Fruit fly (Drosophila melanogaster) whole organism, embryonic: ENCODE results near the gene CG33647.
A peak's percentile ranks its signal among the peaks of the same experiment; 100 is the strongest.

Experiments
- Bdp1 ChIP-seq: fragments of 200-800 bp; sonication (Bioruptor generic); optimal IDR thresholded peaks from 3 replicates; lab custom pipeline; 2016; ENCODE audit warnings: missing biosample characterization, missing genetic modification characterization
- CG10431 ChIP-seq: fragments of 200-800 bp; sonication (Bioruptor generic); optimal IDR thresholded peaks from 3 replicates; lab custom pipeline; 2018; ENCODE audit warnings: missing biosample characterization, mild to moderate bottlenecking, missing genetic modification characterization
- CG10979 ChIP-seq: fragments of 200-800 bp; sonication (Bioruptor generic); optimal IDR thresholded peaks from 2 replicates; lab custom pipeline; 2018; ENCODE audit warnings: missing biosample characterization, mild to moderate bottlenecking, missing genetic modification characterization, moderate library complexity
- CG12071 ChIP-seq: fragments of 200-800 bp; sonication (Bioruptor generic); optimal IDR thresholded peaks from 3 replicates; lab custom pipeline; 2018; ENCODE audit warnings: missing biosample characterization, mild to moderate bottlenecking, missing genetic modification characterization
- CG1529 ChIP-seq: fragments of 200-800 bp; sonication (Bioruptor generic); optimal IDR thresholded peaks from 3 replicates; lab custom pipeline; 2018; ENCODE audit warnings: missing biosample characterization, missing genetic modification characterization
- CG17186 ChIP-seq: fragments of 200-800 bp; sonication (Bioruptor generic); optimal IDR thresholded peaks from 3 replicates; lab custom pipeline; 2017; ENCODE audit warnings: missing biosample characterization, missing genetic modification reagents, missing genetic modification characterization
- CG17361 ChIP-seq: fragments of 200-800 bp; sonication (Bioruptor generic); IDR thresholded peaks from 3 replicates; pipeline ENCODE4 v1.3.6; 2022; ENCODE audit warnings: missing biosample characterization, missing genetic modification characterization
- CG17612 ChIP-seq: fragments of 200-800 bp; sonication (Bioruptor generic); IDR thresholded peaks from 2 replicates; pipeline ENCODE4 v1.3.6; 2022; ENCODE audit warnings: missing biosample characterization, missing genetic modification characterization
- CG17829 ChIP-seq: fragments of 200-800 bp; optimal IDR thresholded peaks from 2 replicates; lab custom pipeline; 2019; ENCODE audit warnings: missing biosample characterization, mild to moderate bottlenecking, missing genetic modification characterization, moderate library complexity
- CG18262 ChIP-seq: fragments of 200-800 bp; optimal IDR thresholded peaks from 3 replicates; lab custom pipeline; 2019; ENCODE audit warnings: missing biosample characterization, mild to moderate bottlenecking, missing genetic modification characterization, moderate library complexity
- CG2116 ChIP-seq: fragments of 200-800 bp; sonication (Bioruptor generic); optimal IDR thresholded peaks from 3 replicates; lab custom pipeline; 2018; ENCODE audit warnings: missing biosample characterization, mild to moderate bottlenecking, missing genetic modification characterization
- CG31441 ChIP-seq: fragments of 200-800 bp; sonication (Bioruptor generic); IDR thresholded peaks from 2 replicates; pipeline ENCODE4 v1.3.6; 2022; ENCODE audit warnings: missing biosample characterization, missing genetic modification characterization
- CG32532 ChIP-seq: fragments of 200-800 bp; sonication (Bioruptor generic); IDR thresholded peaks from 2 replicates; pipeline ENCODE4 v1.3.6; 2022; ENCODE audit warnings: missing biosample characterization, missing genetic modification characterization
- CG4424 ChIP-seq: fragments of 200-800 bp; sonication (Bioruptor generic); optimal IDR thresholded peaks from 3 replicates; lab custom pipeline; 2016; ENCODE audit warnings: missing biosample characterization, missing genetic modification characterization
- CG6254 ChIP-seq: fragments of 200-800 bp; sonication (Bioruptor generic); optimal IDR thresholded peaks from 3 replicates; lab custom pipeline; 2017; ENCODE audit warnings: mild to moderate bottlenecking, missing biosample characterization, missing genetic modification reagents, missing genetic modification characterization
- CG7357 ChIP-seq: fragments of 200-800 bp; sonication (Bioruptor generic); IDR thresholded peaks from 3 replicates; pipeline ENCODE4 v1.3.6; 2022; ENCODE audit warnings: missing biosample characterization, missing genetic modification characterization
- CG7556 ChIP-seq: fragments of 200-800 bp; sonication (Bioruptor generic); optimal IDR thresholded peaks from 2 replicates; lab custom pipeline; 2017; ENCODE audit warnings: missing biosample characterization, mild to moderate bottlenecking, missing genetic modification characterization
- CG8388 ChIP-seq: fragments of 200-800 bp; sonication (Bioruptor generic); optimal IDR thresholded peaks from 2 replicates; lab custom pipeline; 2019; ENCODE audit warnings: missing biosample characterization, mild to moderate bottlenecking, missing genetic modification characterization, moderate library complexity
- CG8924 ChIP-seq: fragments of 200-800 bp; optimal IDR thresholded peaks from 3 replicates; lab custom pipeline; 2019; ENCODE audit warnings: missing biosample characterization, mild to moderate bottlenecking, missing genetic modification characterization, moderate library complexity
- CoRest ChIP-seq: fragments of 200-800 bp; sonication (Bioruptor generic); optimal IDR thresholded peaks from 3 replicates; lab custom pipeline; 2018; ENCODE audit warnings: missing biosample characterization, mild to moderate bottlenecking, missing genetic modification characterization, moderate library complexity
- Ets65A ChIP-seq: fragments of 200-800 bp; sonication (Bioruptor generic); peaks from one replicate; lab custom pipeline; 2016; ENCODE audit warnings: missing biosample characterization, missing genetic modification characterization
- Fer2 ChIP-seq: fragments of 200-800 bp; sonication (Bioruptor generic); optimal IDR thresholded peaks from 2 replicates; lab custom pipeline; 2018; ENCODE audit warnings: missing biosample characterization, mild to moderate bottlenecking, missing genetic modification characterization, moderate library complexity
- Hmr ChIP-seq: fragments of 200-800 bp; sonication (Bioruptor generic); optimal IDR thresholded peaks from 3 replicates; lab custom pipeline; 2017; ENCODE audit warnings: mild to moderate bottlenecking, missing biosample characterization, missing genetic modification reagents, missing genetic modification characterization
- Hr78 ChIP-seq, 2 experiments: fragments of 200-800 bp in 1 of 2; fragments of >200 bp in 1 of 2; sonication (Bioruptor generic) in 1 of 2; optimal IDR thresholded peaks; 2 replicates each; lab custom pipeline; 2017 to 2019; ENCODE audit warnings: missing biosample characterization in 2 of 2, missing genetic modification characterization in 2 of 2, mild to moderate bottlenecking in 1 of 2, moderate library complexity in 1 of 2
- Lhr ChIP-seq: fragments of 200-800 bp; sonication (Bioruptor generic); optimal IDR thresholded peaks from 3 replicates; lab custom pipeline; 2017; ENCODE audit warnings: mild to moderate bottlenecking, missing biosample characterization, missing genetic modification reagents, missing genetic modification characterization
- Mad ChIP-seq: fragments of 200-800 bp; sonication (Bioruptor generic); optimal IDR thresholded peaks from 2 replicates; lab custom pipeline; 2016; ENCODE audit warnings: missing biosample characterization, missing genetic modification characterization
- Meics ChIP-seq: fragments of 200-800 bp; sonication (Bioruptor generic); optimal IDR thresholded peaks from 2 replicates; lab custom pipeline; 2017; ENCODE audit warnings: missing biosample characterization, mild to moderate bottlenecking, missing genetic modification characterization
- NFAT ChIP-seq: fragments of 200-800 bp; sonication (Bioruptor generic); IDR thresholded peaks from 2 replicates; pipeline ENCODE4 v1.3.6; 2022; ENCODE audit warnings: missing biosample characterization, missing genetic modification characterization
- Neu2 ChIP-seq: fragments of 200-800 bp; sonication (Bioruptor generic); optimal IDR thresholded peaks from 3 replicates; lab custom pipeline; 2016; ENCODE audit warnings: missing biosample characterization, missing genetic modification characterization, borderline replicate concordance
- Opbp ChIP-seq: fragments of 200-800 bp; sonication (Bioruptor generic); IDR thresholded peaks from 3 replicates; pipeline ENCODE4 v1.3.6; 2022; ENCODE audit warnings: missing biosample characterization, missing genetic modification characterization; ENCODE audit not compliant: partially characterized antibody
- PHDP ChIP-seq: fragments of 200-800 bp; sonication (Bioruptor generic); optimal IDR thresholded peaks from 3 replicates; lab custom pipeline; 2018; ENCODE audit warnings: missing biosample characterization, mild to moderate bottlenecking, missing genetic modification characterization, moderate library complexity
- Pdp1 ChIP-seq, 2 experiments: fragments of 200-800 bp; sonication (Bioruptor generic); optimal IDR thresholded peaks; 3 replicates each; lab custom pipeline; 2016; ENCODE audit warnings: missing biosample characterization in 2 of 2, missing genetic modification characterization in 2 of 2, mild to moderate bottlenecking in 1 of 2, moderate library complexity in 1 of 2
- Trl ChIP-seq, 3 experiments: fragments of >200 bp in 2 of 3; fragments of 200-800 bp in 1 of 3; sonication (Bioruptor generic) in 1 of 3; optimal IDR thresholded peaks; 2 replicates in 1 of 3; 3 replicates in 2 of 3; lab custom pipeline; 2016 to 2017; ENCODE audit warnings: missing biosample characterization in 1 of 3, missing genetic modification characterization in 1 of 3
- YL-1 ChIP-seq: fragments of 200-800 bp; sonication (Bioruptor generic); optimal IDR thresholded peaks from 3 replicates; lab custom pipeline; 2017; ENCODE audit warnings: missing biosample characterization, mild to moderate bottlenecking, missing genetic modification characterization
- ara ChIP-seq: fragments of 200-800 bp; sonication (Bioruptor generic); IDR thresholded peaks from 2 replicates; pipeline ENCODE4 v1.3.6; 2022; ENCODE audit warnings: missing biosample characterization, missing genetic modification characterization
- bab2 ChIP-seq: fragments of 200-800 bp; sonication (Bioruptor generic); optimal IDR thresholded peaks from 2 replicates; lab custom pipeline; 2016; ENCODE audit warnings: missing biosample characterization, missing genetic modification characterization
- dmrt99B ChIP-seq: fragments of 200-800 bp; sonication (Bioruptor generic); optimal IDR thresholded peaks from 2 replicates; lab custom pipeline; 2018; ENCODE audit warnings: missing biosample characterization, mild to moderate bottlenecking, missing genetic modification characterization, moderate library complexity
- fd96Cb ChIP-seq: fragments of 200-800 bp; sonication (Bioruptor generic); optimal IDR thresholded peaks from 2 replicates; lab custom pipeline; 2018; ENCODE audit warnings: missing biosample characterization, mild to moderate bottlenecking, missing genetic modification characterization, moderate library complexity
- gem ChIP-seq: fragments of 200-800 bp; sonication (Bioruptor generic); optimal IDR thresholded peaks from 2 replicates; lab custom pipeline; 2019; ENCODE audit warnings: missing biosample characterization, mild to moderate bottlenecking, missing genetic modification characterization, moderate library complexity
- gro ChIP-seq: fragments of 200-800 bp; sonication (Bioruptor generic); optimal IDR thresholded peaks from 2 replicates; lab custom pipeline; 2016; ENCODE audit warnings: missing biosample characterization, missing genetic modification characterization
- gt ChIP-seq: fragments of 200-800 bp; sonication (Bioruptor generic); IDR thresholded peaks from 2 replicates; pipeline ENCODE4 v1.3.6; 2022; ENCODE audit warnings: missing biosample characterization, missing genetic modification characterization
- her ChIP-seq: fragments of 200-800 bp; sonication (Bioruptor generic); optimal IDR thresholded peaks from 2 replicates; lab custom pipeline; 2016; ENCODE audit warnings: missing biosample characterization, missing genetic modification characterization
- hth ChIP-seq: fragments of >200 bp; optimal IDR thresholded peaks from 2 replicates; lab custom pipeline; 2017; ENCODE audit warnings: inconsistent platforms
- insv ChIP-seq, 2 experiments: fragments of 200-800 bp; sonication (Bioruptor generic); optimal IDR thresholded peaks; 3 replicates each; lab custom pipeline; 2016 to 2018; ENCODE audit warnings: missing biosample characterization in 2 of 2, missing genetic modification characterization in 2 of 2
- kah ChIP-seq: fragments of 200-800 bp; sonication (Bioruptor generic); optimal IDR thresholded peaks from 2 replicates; lab custom pipeline; 2018; ENCODE audit warnings: missing biosample characterization, mild to moderate bottlenecking, missing genetic modification characterization
- nmo ChIP-seq: fragments of 200-800 bp; sonication (Bioruptor generic); optimal IDR thresholded peaks from 2 replicates; lab custom pipeline; 2018; ENCODE audit warnings: missing biosample characterization, mild to moderate bottlenecking, missing genetic modification characterization, moderate library complexity
- pros ChIP-seq: fragments of 200-800 bp; sonication (Bioruptor generic); optimal IDR thresholded peaks from 3 replicates; lab custom pipeline; 2019; ENCODE audit warnings: missing biosample characterization, mild to moderate bottlenecking, missing genetic modification characterization, moderate library complexity
- pum ChIP-seq: fragments of 200-800 bp; sonication (Bioruptor generic); optimal IDR thresholded peaks from 2 replicates; lab custom pipeline; 2016; ENCODE audit warnings: missing biosample characterization, missing genetic modification characterization
- ro ChIP-seq: fragments of 200-800 bp; sonication (Bioruptor generic); IDR thresholded peaks from 2 replicates; pipeline ENCODE4 v1.3.6; 2022; ENCODE audit warnings: missing biosample characterization, missing genetic modification characterization
- ttk ChIP-seq: fragments of 200-800 bp; sonication (Bioruptor generic); IDR thresholded peaks from 2 replicates; pipeline ENCODE4 v2.1.2; 2022; ENCODE audit warnings: missing biosample characterization, missing genetic modification characterization
- vvl ChIP-seq: fragments of 200-800 bp; sonication (Bioruptor generic); IDR thresholded peaks from 2 replicates; pipeline ENCODE4 v1.3.6; 2022; ENCODE audit warnings: missing biosample characterization, missing genetic modification characterization

Gene CG33647

DNA sequence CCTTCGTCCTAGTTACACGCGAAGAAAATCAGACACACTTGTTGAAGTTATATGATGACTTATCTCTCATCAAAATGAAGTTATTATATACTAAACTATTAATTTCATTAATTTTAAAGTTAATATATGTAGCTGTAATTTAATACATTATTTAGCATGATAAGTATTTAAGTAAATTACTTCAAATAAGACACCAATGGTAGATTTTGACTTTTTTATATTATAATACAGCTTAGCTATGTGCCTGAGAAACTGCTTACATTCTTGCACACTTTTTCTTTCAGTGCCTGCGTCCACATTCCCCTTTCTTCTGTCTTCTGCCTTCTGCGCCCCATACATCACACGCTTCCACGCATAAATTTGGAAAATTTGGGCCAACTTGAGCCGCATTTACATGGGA lies 15.5 kb downstream of the CG33647 start (continued):
- no peak for TF ChIP-seq Hr78 (GFP tag; optimal IDR thresholded peaks at IDR 0.05; lab: Kevin White, UChicago)
- TF ChIP-seq ara (GFP tag; lab: Robert Waterston, UW): no peak
- TF ChIP-seq nmo (GFP tag; lab: Kevin White, UChicago): peak; percentile 46
- TF ChIP-seq Bdp1 (GFP tag; lab: Kevin White, UChicago): no peak
- TF ChIP-seq CG10979 (tag; lab: Kevin White, UChicago): peak; percentile 53
- TF ChIP-seq CoRest (tag; lab: Kevin White, UChicago): peak; percentile 51
- TF ChIP-seq Lhr (GFP tag; lab: Kevin White, UChicago): no peak
- TF ChIP-seq dmrt99B (tag; lab: Kevin White, UChicago): peak; percentile 66
- no peak for TF ChIP-seq hth (lab: Kevin White, UChicago)
- TF ChIP-seq CG1529 (GFP tag; lab: Kevin White, UChicago): no peak
- no peak for TF ChIP-seq ro (GFP tag; lab: Robert Waterston, UW)
- peak; percentile 33 for TF ChIP-seq Hmr (GFP tag; lab: Kevin White, UChicago)
- peak; percentile 36 for TF ChIP-seq PHDP
- no peak for TF ChIP-seq pros (GFP tag; lab: Kevin White, UChicago)
- no peak for TF ChIP-seq CG6254 (GFP tag; lab: Kevin White, UChicago)
- TF ChIP-seq gt (GFP tag; lab: Robert Waterston, UW): no peak
- TF ChIP-seq Ets65A: peak; percentile 4
- TF ChIP-seq CG31441: peak; percentile 45; the same call in 1 of the 2 replicates
- TF ChIP-seq ttk (GFP tag; lab: Robert Waterston, UW): no peak
- TF ChIP-seq CG32532 (GFP tag; lab: Robert Waterston, UW): no peak
- no peak for TF ChIP-seq Fer2 (tag; lab: Kevin White, UChicago)
- TF ChIP-seq CG17829 (tag; lab: Kevin White, UChicago): peak; percentile 17
- peak; percentile 41 for TF ChIP-seq fd96Cb (tag; lab: Kevin White, UChicago)
- no peak for TF ChIP-seq Trl (optimal IDR thresholded peaks at IDR 0.05; lab: Kevin White, UChicago)
- TF ChIP-seq Trl (GFP tag; optimal IDR thresholded peaks at IDR 0.05; lab: Kevin White, UChicago): no peak
- TF ChIP-seq Opbp (GFP tag; lab: Robert Waterston, UW): no peak
- no peak for TF ChIP-seq Pdp1 (GFP tag; optimal IDR thresholded peaks at IDR 0.05; lab: Kevin White, UChicago)
- TF ChIP-seq pum (GFP tag; lab: Kevin White, UChicago): no peak
- peak; percentile 41 for TF ChIP-seq CG8388 (GFP tag; lab: Kevin White, UChicago)
- TF ChIP-seq gro (GFP tag; lab: Kevin White, UChicago): no peak
- no peak for TF ChIP-seq insv (GFP tag; optimal IDR thresholded peaks at IDR 0.05; lab: Kevin White, UChicago)
- TF ChIP-seq Mad (GFP tag; lab: Kevin White, UChicago): no peak
- TF ChIP-seq CG2116: no peak
- no peak for TF ChIP-seq kah (GFP tag; lab: Kevin White, UChicago)
- no peak for TF ChIP-seq YL-1 (GFP tag; lab: Kevin White, UChicago)
- TF ChIP-seq CG18262 (tag; lab: Kevin White, UChicago): peak; percentile 50
- TF ChIP-seq vvl (GFP tag; lab: Robert Waterston, UW): 0 out of 2 replicates have a peak, but pooled peaks have one; percentile 13
- no peak for TF ChIP-seq bab2
- no peak for TF ChIP-seq CG17612
- peak; percentile 69 for TF ChIP-seq gem
- TF ChIP-seq CG4424: no peak
- peak; percentile 67; the same call in 2 of the 3 replicates for TF ChIP-seq CG17361 (GFP tag; lab: Robert Waterston, UW)
- TF ChIP-seq CG8924: peak; percentile 50
- no peak for TF ChIP-seq NFAT (GFP tag; lab: Robert Waterston, UW)
- peak; percentile 33 for TF ChIP-seq Meics
- TF ChIP-seq CG7556 (GFP tag; lab: Kevin White, UChicago): peak; percentile 67
- peak; percentile 71 for TF ChIP-seq CG10431 (GFP tag; lab: Kevin White, UChicago)
- no peak for TF ChIP-seq CG17186
- TF ChIP-seq CG12071: no peak
- TF ChIP-seq Neu2 (GFP tag; lab: Kevin White, UChicago): no peak
- TF ChIP-seq CG7357 (GFP tag; lab: Robert Waterston, UW): no peak
- no peak for TF ChIP-seq her (GFP tag; lab: Kevin White, UChicago)
